Worm (Caenorhabditis elegans): ENCODE results near the gene srj-54.

- TF ChIP-seq ceh-45 (GFP tag; IDR thresholded peaks at IDR 0.05): no peak
- TF ChIP-seq pha-2 (tag; optimal IDR thresholded peaks at IDR 0.05): no peak
- no peak for TF ChIP-seq fax-1 (tag; optimal IDR thresholded peaks at IDR 0.05)
Measured at ce11 chrV:2832666-2833065, 27.0 kb downstream of the srj-54 start, which contains the start of gene srj-50.
